Fruit fly (Drosophila melanogaster): ENCODE data around the gene CG42654.

- TF ChIP-seq cyc (GFP tag; optimal IDR thresholded peaks at IDR 0.05) (no peak), Gug (GFP tag; IDR thresholded peaks at IDR 0.05) (no peak), Hr39 (GFP tag; optimal IDR thresholded peaks at IDR 0.05) (no peak), CG11762 (GFP tag; optimal IDR thresholded peaks at IDR 0.05; ENCODE audit: insufficient read depth) (no peak), CG15336 (GFP tag; IDR thresholded peaks at IDR 0.05) (no peak), CG8119 (GFP tag; IDR thresholded peaks at IDR 0.05) (no peak), Ets21C (GFP tag; optimal IDR thresholded peaks at IDR 0.05) (no peak), CG6163 (GFP tag; IDR thresholded peaks at IDR 0.05) (no peak), eg (GFP tag; IDR thresholded peaks at IDR 0.05) (no peak)
These were observed 34.3 kb downstream of the CG42654 start for dm6 chr3L:19919981-19920380.

Measured in whole organism, prepupa.